Worm (Caenorhabditis elegans) whole organism, L4/young adult: Measurements from ENCODE around the gene B0416.5.

Experiments
- W03F9.2 ChIP-seq: fragments of 150-350 bp; optimal IDR thresholded peaks from 2 replicates; lab custom pipeline; 2014; ENCODE audit warnings: missing biosample characterization, missing genetic modification characterization
- dao-5 ChIP-seq: sonication (generic microtip); optimal IDR thresholded peaks from 2 replicates; lab custom pipeline; 2016; ENCODE audit warnings: missing genotype, missing genetic modification characterization, moderate library complexity, missing compliant biosample characterization
- him-1 ChIP-seq: sonication (generic microtip); optimal IDR thresholded peaks from 2 replicates; lab custom pipeline; 2016; ENCODE audit warnings: missing genotype, missing genetic modification reagents, missing genetic modification characterization, missing compliant biosample characterization

The B0416.5 gene

DNA sequence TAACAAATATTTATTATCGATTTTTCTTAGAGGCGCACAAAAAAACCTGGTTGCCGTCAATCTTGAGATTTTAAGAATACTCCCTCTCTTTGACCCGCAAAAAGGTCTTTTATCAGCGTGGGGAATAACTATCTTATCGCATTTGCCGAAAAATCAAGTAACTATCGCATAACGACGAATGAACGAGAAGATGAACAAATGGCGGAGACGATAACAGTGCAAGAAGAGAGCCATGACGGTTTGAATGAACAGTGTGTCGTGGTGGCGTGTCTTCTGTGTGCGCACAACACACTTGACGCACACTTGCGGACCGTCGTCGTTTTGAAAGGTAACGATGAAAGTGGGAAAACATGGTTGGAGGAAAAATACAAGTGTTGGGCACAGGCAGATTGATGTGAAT, 1.2 kb upstream of the B0416.5 start:
- TF ChIP-seq dao-5 (tag; lab: Kevin White, UChicago): no peak
- TF ChIP-seq him-1 (tag; lab: Kevin White, UChicago): no peak
- no peak for TF ChIP-seq W03F9.2

DNA sequence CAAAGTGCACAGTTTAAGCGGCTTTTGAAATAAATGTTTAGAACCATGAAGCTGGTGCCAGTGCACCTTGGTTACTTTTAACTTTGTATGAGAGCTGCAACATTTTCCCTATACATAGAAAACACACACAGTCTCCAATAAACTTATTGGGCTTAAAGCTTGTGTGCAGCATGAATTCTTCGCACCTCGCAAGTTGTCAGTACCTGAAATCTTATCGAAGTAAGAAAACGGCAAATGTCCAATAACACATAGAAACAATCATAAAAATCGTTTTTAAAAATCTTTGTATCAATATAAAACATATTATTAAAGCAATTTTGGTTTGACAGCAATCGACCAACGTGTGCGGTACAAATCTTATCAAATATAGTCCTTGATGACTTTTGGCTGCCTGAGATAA, 2.3 kb downstream of the B0416.5 start:
- TF ChIP-seq him-1 (tag; lab: Kevin White, UChicago): no peak
- TF ChIP-seq dao-5 (tag; lab: Kevin White, UChicago): no peak
- TF ChIP-seq W03F9.2: no peak

DNA sequence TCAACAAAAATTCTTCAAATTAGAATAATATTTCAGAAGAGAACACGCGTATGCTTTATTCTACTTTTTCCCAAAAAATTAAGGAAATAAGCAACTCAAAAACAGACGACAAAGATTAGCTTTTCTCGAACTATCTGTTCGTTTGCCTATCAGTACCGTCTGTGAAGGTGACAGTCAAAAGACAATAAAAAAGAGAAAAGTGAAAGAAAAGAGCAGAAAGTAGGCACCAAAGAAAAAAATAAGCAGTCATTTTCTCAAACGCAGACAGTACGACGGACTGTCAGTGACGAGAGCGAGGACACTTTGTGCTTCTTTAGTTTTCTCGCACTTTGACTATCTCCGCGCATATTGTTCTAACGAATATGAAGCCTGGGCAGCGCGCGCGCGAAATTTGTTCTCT, 4.1 kb downstream of the B0416.5 start:
- TF ChIP-seq him-1 (tag; lab: Kevin White, UChicago): no peak
- TF ChIP-seq dao-5 (tag; lab: Kevin White, UChicago): no peak

DNA sequence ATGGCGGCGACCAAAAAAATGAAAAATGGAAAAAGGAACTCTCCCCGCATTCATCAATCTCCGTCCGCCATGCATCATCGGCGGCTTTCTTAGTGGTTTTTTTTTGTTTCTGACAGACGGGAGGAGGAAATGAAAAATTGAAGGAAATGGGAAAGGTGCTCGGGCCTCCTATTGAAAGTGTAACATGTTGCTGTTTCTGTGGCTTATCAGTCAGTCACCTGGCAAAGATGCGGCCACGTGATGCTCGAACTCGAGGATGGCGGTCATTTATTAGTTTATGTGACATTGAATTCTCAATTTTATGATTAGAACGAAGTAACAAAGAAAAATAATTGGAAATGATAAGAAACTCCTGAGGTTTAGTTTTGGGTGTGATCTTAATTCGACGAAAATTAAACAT, 6.0 kb downstream of the B0416.5 start:
- TF ChIP-seq him-1 (tag; lab: Kevin White, UChicago) (no peak), W03F9.2 (no peak), dao-5 (tag; lab: Kevin White, UChicago) (no peak)

DNA sequence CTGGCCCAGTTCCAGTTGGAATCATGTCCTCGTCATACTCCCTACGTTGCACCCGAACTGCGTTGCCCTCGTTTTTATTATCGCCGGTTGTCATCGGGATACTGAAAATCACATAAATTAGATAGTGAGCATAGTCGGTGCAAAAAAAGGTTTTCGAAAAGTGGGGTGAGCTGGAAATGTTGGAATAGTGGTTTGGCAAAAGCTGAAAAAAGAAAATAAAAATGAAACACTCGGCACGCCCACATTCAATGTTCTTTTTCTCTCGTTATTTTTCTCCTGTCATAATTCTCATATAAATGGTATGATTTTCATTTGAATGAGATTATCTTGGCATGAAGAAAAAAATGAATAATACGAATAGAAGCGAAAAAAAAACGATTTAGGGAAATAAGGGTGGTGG, 6.4 kb downstream of the B0416.5 start, which contains the start of gene F18G5.6:
Gene F18G5.6, minus strand, starts transcription at position 101 of the 400 bp plus-strand sequence.
- TF ChIP-seq him-1 (tag; lab: Kevin White, UChicago) (no peak), W03F9.2 (no peak), dao-5 (tag; lab: Kevin White, UChicago) (no peak)

DNA sequence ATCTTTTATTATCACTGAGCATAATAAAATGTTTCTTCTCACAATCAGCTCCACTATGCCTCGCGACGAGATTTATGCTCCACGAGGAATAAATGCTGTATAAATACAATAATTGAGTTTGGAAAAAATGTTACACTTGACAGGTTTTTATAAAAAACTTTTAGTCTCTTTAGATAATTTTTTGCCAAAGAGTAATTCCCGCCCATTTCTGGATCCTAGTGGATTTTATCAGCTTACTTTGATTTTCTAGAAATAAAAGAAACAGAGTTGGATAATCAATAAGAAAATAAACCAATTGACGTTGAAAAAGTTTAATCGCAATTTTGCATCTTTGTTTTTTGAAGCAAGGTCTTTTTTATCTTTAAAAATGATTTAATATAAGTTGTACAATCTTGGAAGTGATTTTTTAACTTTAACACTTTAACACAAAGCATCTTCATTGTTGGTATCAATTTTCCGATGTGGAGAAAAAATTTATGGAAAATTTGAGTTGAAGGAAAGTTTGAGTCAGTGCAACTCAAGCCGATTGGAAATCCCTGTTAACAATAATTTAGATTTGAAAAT, 8.9 kb downstream of the B0416.5 start:
- no peak for TF ChIP-seq him-1 (tag; lab: Kevin White, UChicago)
- TF ChIP-seq W03F9.2: no peak
- no peak for TF ChIP-seq dao-5 (tag; lab: Kevin White, UChicago)

DNA sequence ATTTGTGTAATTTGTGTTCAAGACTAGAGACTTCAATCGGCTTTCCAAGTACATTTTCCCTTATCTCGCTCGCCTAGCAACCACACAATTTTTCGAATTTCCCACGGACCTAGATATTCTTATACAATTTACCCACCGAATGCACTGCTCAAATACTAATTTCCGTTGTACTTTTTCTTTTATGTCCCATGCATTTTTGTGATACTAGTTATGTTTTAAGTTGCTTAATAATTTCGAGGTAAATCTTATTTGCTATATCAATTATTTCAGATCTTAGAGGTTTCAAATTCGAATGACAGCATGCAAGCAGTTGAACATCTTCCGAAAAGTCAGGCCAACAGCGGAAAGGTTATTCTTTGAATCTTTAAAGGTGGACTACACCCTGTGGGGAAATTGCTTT, 11.1 kb downstream of the B0416.5 start, which contains the start of gene F18G5.1:
Gene F18G5.1, plus strand, starts transcription at position 301 of the 400 bp plus-strand sequence.
- no peak for TF ChIP-seq dao-5 (tag; lab: Kevin White, UChicago)
- TF ChIP-seq W03F9.2: no peak
- TF ChIP-seq him-1 (tag; lab: Kevin White, UChicago): no peak

DNA sequence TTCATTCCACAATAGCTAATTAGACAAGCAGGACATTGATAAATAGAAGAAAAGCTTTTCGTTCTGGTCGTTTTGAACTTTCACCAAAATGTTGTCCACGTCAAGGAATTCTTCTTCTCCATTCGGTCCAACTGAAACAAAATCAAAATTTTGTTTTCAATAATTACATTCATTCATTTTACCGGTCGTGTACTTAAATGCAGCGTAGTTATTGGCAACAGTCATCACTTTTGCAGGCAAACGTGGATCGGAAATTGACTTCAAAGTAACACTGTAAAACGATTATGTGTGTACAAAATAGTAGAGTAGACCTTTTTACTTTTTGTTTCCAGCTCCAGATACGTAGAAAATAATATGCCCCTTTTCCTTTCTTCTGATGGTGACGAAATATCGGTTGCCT, 14.7 kb downstream of the B0416.5 start:
- no peak for TF ChIP-seq dao-5 (tag; lab: Kevin White, UChicago)
- TF ChIP-seq W03F9.2: no peak
- no peak for TF ChIP-seq him-1 (tag; lab: Kevin White, UChicago)

DNA sequence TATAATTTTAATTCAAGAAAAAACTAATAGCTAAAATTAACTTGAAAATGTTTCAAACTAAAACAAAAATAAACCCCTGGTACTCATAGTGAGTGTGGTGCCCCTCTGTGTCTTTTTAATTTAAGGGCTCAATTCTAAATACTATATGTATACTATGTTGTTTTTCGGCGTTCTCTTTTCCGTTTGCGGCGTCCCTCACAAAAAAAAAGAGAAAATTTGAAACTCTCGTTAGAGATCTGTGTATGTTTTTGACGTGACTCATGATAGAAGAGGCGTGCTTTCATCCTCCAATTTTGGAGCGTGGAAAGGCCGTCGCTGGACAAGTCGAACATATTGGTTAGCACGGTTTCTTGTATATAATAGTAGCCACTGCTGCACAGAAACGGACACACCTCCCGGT, 19.2 kb downstream of the B0416.5 start, which contains the start of gene pes-8:
Gene pes-8, plus strand, starts transcription at position 301 of the 400 bp plus-strand sequence.
- TF ChIP-seq dao-5 (tag; lab: Kevin White, UChicago) (no peak), W03F9.2 (no peak), him-1 (tag; lab: Kevin White, UChicago) (no peak)

DNA sequence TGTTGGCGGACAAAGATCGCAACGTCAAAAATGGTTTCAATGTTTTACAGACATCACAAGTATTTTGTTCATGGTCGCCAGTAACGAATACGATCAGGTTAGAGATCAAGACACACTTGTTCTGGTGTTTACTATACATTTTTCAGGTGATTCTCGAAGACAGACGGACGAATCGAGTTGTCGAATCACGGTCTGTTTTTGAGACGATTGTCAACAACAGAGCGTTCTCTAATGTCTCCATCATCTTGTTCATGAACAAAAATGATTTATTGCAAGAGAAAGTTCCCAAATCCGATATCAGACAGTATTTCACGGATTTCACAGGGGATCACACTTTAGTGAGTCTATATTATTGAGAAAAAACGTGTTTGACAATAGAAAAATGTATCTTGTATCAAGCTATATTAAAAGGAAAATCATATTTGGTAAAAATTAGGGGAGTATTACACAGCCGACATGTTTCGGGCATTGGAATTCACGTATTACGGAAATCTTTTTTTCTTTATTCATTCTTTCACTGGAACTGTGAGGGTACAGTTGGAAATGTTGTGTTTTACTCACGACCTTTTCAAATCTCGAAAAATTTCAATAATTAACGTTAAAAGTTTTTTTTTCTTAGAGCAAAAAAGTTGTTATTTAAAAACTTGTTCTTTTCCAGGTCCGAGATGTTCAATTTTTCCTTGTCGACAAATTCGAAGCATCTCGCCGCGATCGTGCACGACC, 22.4 kb downstream of the B0416.5 start:
- TF ChIP-seq W03F9.2 (no peak), him-1 (tag; lab: Kevin White, UChicago) (no peak), dao-5 (tag; lab: Kevin White, UChicago) (no peak)

DNA sequence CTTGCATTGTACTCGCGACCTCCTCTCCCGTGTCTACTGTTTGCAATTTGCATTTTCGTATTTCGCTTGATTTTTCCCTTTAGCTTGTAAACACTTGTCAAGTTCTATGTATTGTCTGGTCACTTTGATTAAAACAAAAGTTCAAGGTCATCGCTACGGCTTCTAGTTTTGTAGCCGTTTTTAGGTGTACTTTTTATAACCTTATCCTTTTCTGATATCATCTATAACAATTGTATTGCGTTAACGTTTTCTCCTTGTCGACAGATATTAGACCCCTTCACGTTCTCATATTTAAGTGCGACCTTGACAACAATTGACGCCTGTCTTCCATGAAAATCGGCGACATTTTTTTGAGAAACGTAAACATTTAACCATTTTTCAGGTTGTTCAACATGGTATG, 24.0 kb downstream of the B0416.5 start:
- TF ChIP-seq dao-5 (tag; lab: Kevin White, UChicago): no peak
- TF ChIP-seq W03F9.2: no peak
- no peak for TF ChIP-seq him-1 (tag; lab: Kevin White, UChicago)

DNA sequence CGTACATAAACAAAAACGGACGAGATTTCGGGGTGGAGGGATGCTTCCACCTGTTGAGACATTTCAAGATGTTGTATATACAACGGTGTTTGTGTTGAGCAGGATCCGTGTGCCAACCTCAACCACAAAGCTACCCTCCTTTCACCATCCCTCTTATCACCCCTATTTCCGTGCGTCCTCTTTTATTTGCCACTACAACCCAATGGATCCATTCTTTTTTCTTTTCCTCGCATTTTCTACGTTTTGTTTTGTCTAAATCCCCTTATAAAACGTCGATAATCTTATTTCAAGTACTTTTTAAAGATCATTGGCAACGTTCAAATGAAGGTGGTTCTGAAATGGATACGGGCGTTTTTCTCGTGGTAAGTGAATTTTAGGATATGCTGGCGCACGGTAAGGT, 27.4 kb downstream of the B0416.5 start, which contains the start of gene gpa-12:
Gene gpa-12, plus strand, starts transcription at position 301 of the 400 bp plus-strand sequence.
- TF ChIP-seq him-1 (tag; lab: Kevin White, UChicago) (no peak), W03F9.2 (no peak), dao-5 (tag; lab: Kevin White, UChicago) (no peak)

DNA sequence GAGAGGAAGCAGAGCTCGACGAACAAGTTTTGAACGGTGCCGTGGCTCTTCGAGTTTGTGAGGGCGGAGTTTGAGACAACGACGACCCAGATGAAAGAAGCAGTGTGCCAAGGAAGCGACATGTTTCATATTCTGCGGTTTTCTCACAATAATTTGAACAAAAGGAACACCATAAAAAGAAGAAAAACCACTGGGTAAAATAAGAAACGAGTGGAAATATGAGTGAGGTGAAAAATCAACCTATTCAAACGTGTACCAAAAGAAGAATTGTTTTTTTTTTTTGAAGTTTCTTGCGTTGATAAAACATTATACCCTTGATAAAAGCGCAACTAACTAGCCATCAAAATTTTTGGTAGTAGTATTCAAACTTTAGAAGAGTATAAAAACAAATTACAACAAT, 28.5 kb downstream of the B0416.5 start, which contains the start of gene lgc-4:
Gene lgc-4, minus strand, starts transcription at position 101 of the 400 bp plus-strand sequence.
- no peak for TF ChIP-seq him-1 (tag; lab: Kevin White, UChicago)
- TF ChIP-seq dao-5 (tag; lab: Kevin White, UChicago): no peak
- TF ChIP-seq W03F9.2: no peak

DNA sequence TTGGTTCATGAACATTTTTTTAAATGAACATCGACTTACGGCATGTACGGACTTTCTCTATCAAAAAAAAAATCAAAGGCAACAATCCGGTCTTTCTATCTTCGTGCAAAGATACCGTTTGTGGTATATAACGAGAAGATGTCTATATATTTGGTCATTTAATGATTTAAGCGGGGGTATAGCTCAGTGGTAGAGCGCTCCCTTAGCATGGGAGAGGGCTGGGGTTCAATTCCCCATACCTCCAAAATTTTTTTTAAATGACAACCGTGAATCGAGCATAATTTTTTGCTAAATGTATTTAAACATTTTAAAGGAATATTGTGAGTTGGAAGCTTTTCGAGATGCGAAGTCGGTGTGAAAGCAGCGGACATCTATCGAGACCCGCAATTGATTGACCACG, 32.0 kb downstream of the B0416.5 start:
- TF ChIP-seq him-1 (tag; lab: Kevin White, UChicago) (no peak), dao-5 (tag; lab: Kevin White, UChicago) (peak; percentile 13)
